Worm (Caenorhabditis elegans): ENCODE data around the gene T01C4.8.

DNA sequence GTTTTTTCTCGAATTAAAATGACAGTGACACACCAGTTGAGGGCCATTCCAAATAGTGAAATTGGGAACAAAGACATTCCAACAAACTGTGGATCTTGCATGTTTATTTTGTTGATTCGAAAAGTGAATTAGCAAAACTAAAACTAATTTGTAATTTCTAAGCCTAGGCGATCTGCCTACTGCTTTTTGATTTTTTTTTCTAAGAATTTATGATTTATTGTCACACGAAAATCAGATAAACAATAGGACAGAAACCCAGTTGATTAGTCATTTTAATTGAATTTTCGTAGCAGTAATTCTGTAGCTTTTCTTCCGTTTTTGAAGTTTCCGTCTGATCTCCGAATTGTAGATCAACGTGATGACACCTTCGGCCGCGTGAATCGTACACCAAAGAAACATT lies 10.6 kb downstream of the T01C4.8 start, which contains the start of gene srx-33:
- no peak for TF ChIP-seq mdl-1 (tag; optimal IDR thresholded peaks at IDR 0.05)
- no peak for TF ChIP-seq pha-4 (GFP tag; IDR thresholded peaks at IDR 0.05)
- no peak for TF ChIP-seq pha-4 (tag; optimal IDR thresholded peaks at IDR 0.05)
- no peak for TF ChIP-seq unc-130 (GFP tag; optimal IDR thresholded peaks at IDR 0.05)
- no peak for TF ChIP-seq nhr-76 (tag; optimal IDR thresholded peaks at IDR 0.05)
- TF ChIP-seq unc-62 (GFP tag; optimal IDR thresholded peaks at IDR 0.05 in 1 of 2), result no peak
- TF ChIP-seq unc-62 (tag; optimal IDR thresholded peaks at IDR 0.05), result no peak
- TF ChIP-seq aha-1 (tag), result no peak
- TF ChIP-seq dmd-9 (GFP tag; IDR thresholded peaks at IDR 0.05), result no peak
- TF ChIP-seq mdt-29 (GFP tag; IDR thresholded peaks at IDR 0.05), result no peak
- no peak for TF ChIP-seq zip-11 (GFP tag; IDR thresholded peaks at IDR 0.05)
- TF ChIP-seq hlh-11 (tag; optimal IDR thresholded peaks at IDR 0.05), result no peak
- TF ChIP-seq lsy-2 (tag; optimal IDR thresholded peaks at IDR 0.05), result no peak
- TF ChIP-seq zag-1 (tag; optimal IDR thresholded peaks at IDR 0.05), result no peak
- no peak for TF ChIP-seq ceh-82 (tag; optimal IDR thresholded peaks at IDR 0.05)
